Worm (Caenorhabditis elegans): ENCODE results near the gene rga-4.

The rga-4 gene

DNA sequence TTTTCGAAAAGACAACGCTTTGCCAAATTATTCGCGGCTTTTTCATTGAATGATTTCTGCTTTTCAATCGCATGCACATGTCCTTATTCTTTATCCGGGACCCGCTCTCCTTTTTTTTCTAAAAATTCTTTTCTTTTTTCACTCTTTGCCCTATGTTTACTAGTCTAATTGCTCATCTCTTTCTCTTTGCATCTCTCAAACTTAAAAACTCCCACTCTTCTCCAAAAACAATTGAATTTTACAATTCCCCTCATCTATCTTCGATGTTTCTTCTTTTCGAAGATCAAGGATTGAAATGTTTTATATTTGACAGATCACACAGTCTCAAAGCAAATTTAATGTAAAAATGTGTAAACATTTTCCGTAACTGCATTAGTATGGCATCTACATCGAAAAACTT, 45.4 kb downstream of the rga-4 start:
- TF ChIP-seq lir-3 (tag; optimal IDR thresholded peaks at IDR 0.05; ENCODE audit: poor library complexity) (no peak), fos-1 (tag; optimal IDR thresholded peaks at IDR 0.05) (no peak), unc-86 (tag; optimal IDR thresholded peaks at IDR 0.05) (no peak), dpl-1 (GFP tag; optimal IDR thresholded peaks at IDR 0.05) (no peak), fkh-10 (GFP tag; optimal IDR thresholded peaks at IDR 0.05) (peak; percentile 18), nhr-84 (tag; optimal IDR thresholded peaks at IDR 0.05) (no peak), hpl-2 (GFP tag; optimal IDR thresholded peaks at IDR 0.05) (no peak), aly-2 (tag; optimal IDR thresholded peaks at IDR 0.05) (no peak), efl-1 (optimal IDR thresholded peaks at IDR 0.05) (no peak), efl-1 (GFP tag; optimal IDR thresholded peaks at IDR 0.05 in 1 of 2) (peak in 1 of 2 experiments; percentile 68), ces-1 (GFP tag; optimal IDR thresholded peaks at IDR 0.05) (no peak), snpc-4 (tag; optimal IDR thresholded peaks at IDR 0.05) (no peak), lin-35 (GFP tag; optimal IDR thresholded peaks at IDR 0.05) (no peak), mef-2 (tag; optimal IDR thresholded peaks at IDR 0.05) (no peak), xbp-1 (tag; optimal IDR thresholded peaks at IDR 0.05) (no peak), lin-14 (GFP tag; optimal IDR thresholded peaks at IDR 0.05) (peak; percentile 58), mdl-1 (tag; optimal IDR thresholded peaks at IDR 0.05) (no peak), unc-130 (tag; optimal IDR thresholded peaks at IDR 0.05) (no peak), F16B12.6 (tag; optimal IDR thresholded peaks at IDR 0.05) (no peak), C34B4.2 (tag; optimal IDR thresholded peaks at IDR 0.05) (no peak), jun-1 (tag; optimal IDR thresholded peaks at IDR 0.05) (no peak), ceh-90 (tag; optimal IDR thresholded peaks at IDR 0.05) (no peak)

DNA sequence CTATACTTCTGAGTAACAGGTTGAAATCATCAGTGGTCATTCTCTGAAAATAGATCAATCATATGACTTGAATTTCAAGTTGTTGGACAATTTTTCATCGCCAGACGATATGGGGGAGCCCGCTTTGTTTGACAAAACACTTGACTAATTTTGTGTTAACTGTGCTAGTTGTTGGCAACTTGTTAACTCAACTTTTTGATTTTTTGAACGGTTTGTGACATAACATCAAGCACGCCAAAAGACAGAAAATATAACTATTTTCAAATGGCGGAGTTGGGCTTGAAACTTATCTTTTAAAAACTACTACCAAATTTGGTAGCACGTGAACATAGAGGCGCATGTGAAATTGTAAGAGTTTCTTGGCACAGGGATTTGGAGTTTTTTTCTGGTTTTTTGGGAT, 47.2 kb downstream of the rga-4 start:
- TF ChIP-seq C04F5.9 (tag; optimal IDR thresholded peaks at IDR 0.05) (no peak), Y116A8C.19 (tag; optimal IDR thresholded peaks at IDR 0.05; ENCODE audit: borderline replicate concordance) (no peak), unc-98 (GFP tag; IDR thresholded peaks at IDR 0.05) (no peak), nhr-11 (tag; optimal IDR thresholded peaks at IDR 0.05) (no peak), jun-1 (tag; optimal IDR thresholded peaks at IDR 0.05) (no peak), lir-3 (tag; optimal IDR thresholded peaks at IDR 0.05; ENCODE audit: poor library complexity) (no peak), nhr-90 (tag; optimal IDR thresholded peaks at IDR 0.05; ENCODE audit: poor library complexity) (no peak), unc-86 (tag; optimal IDR thresholded peaks at IDR 0.05) (no peak), egl-27 (tag; optimal IDR thresholded peaks at IDR 0.05) (no peak), mef-2 (tag; optimal IDR thresholded peaks at IDR 0.05) (no peak), ceh-90 (tag; optimal IDR thresholded peaks at IDR 0.05) (no peak), zip-4 (GFP tag; optimal IDR thresholded peaks at IDR 0.05) (no peak), unc-130 (tag; optimal IDR thresholded peaks at IDR 0.05) (no peak), dsc-1 (tag; optimal IDR thresholded peaks at IDR 0.05) (no peak), grh-1 (GFP tag; IDR thresholded peaks at IDR 0.05) (no peak), ama-1 (optimal IDR thresholded peaks at IDR 0.05) (no peak), lin-35 (GFP tag; optimal IDR thresholded peaks at IDR 0.05) (no peak), nhr-71 (tag; optimal IDR thresholded peaks at IDR 0.05) (no peak), dpl-1 (GFP tag; optimal IDR thresholded peaks at IDR 0.05) (no peak)

DNA sequence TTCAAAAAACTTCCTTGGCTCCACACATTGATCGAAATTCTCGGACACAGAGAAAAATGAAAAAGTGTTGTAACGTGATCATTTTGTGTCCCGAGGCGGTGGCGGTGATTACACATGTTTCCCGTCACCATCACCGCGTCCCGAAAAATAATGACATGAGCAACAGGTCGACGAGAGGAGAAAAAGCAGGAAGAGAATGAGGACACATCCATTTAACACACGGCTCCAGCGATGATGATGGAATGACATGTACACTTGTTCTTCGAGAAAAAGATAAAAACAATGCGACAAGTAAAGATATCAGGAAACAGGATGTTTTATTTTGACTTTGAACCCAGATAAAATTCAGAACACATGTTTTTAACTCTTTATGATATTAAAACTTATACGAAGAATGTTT, 55.7 kb downstream of the rga-4 start:
- TF ChIP-seq hlh-17 (GFP tag; optimal IDR thresholded peaks at IDR 0.05; ENCODE audit: borderline replicate concordance) (no peak), nhr-12 (tag; optimal IDR thresholded peaks at IDR 0.05) (no peak), ces-1 (GFP tag; optimal IDR thresholded peaks at IDR 0.05) (no peak), rnt-1 (tag; optimal IDR thresholded peaks at IDR 0.05) (peak; percentile 68), C16A3.4 (tag; optimal IDR thresholded peaks at IDR 0.05) (no peak), nhr-11 (tag; optimal IDR thresholded peaks at IDR 0.05) (no peak), egl-13 (tag; optimal IDR thresholded peaks at IDR 0.05) (no peak), snu-23 (GFP tag; optimal IDR thresholded peaks at IDR 0.05) (peak; percentile 21), nhr-237 (tag; optimal IDR thresholded peaks at IDR 0.05) (no peak), nhr-71 (tag; optimal IDR thresholded peaks at IDR 0.05) (peak; percentile 36), unc-62 (GFP tag; optimal IDR thresholded peaks at IDR 0.05) (no peak), pqm-1 (tag; optimal IDR thresholded peaks at IDR 0.05) (no peak), C34B4.2 (tag; optimal IDR thresholded peaks at IDR 0.05) (no peak), lin-14 (GFP tag; optimal IDR thresholded peaks at IDR 0.05) (peak; percentile 90), nhr-76 (tag; optimal IDR thresholded peaks at IDR 0.05) (no peak), sox-4 (tag; optimal IDR thresholded peaks at IDR 0.05) (no peak), mep-1 (tag; optimal IDR thresholded peaks at IDR 0.05) (no peak), nhr-20 (tag; optimal IDR thresholded peaks at IDR 0.05) (no peak), dsc-1 (tag; optimal IDR thresholded peaks at IDR 0.05) (peak; percentile 0), hlh-4 (tag; optimal IDR thresholded peaks at IDR 0.05) (no peak), C04F5.9 (tag; optimal IDR thresholded peaks at IDR 0.05) (no peak)
